Fruit fly (Drosophila melanogaster): ENCODE measurements around the gene rdgB.
A peak's percentile ranks its signal among the peaks of the same experiment; 100 is the strongest.

DNA sequence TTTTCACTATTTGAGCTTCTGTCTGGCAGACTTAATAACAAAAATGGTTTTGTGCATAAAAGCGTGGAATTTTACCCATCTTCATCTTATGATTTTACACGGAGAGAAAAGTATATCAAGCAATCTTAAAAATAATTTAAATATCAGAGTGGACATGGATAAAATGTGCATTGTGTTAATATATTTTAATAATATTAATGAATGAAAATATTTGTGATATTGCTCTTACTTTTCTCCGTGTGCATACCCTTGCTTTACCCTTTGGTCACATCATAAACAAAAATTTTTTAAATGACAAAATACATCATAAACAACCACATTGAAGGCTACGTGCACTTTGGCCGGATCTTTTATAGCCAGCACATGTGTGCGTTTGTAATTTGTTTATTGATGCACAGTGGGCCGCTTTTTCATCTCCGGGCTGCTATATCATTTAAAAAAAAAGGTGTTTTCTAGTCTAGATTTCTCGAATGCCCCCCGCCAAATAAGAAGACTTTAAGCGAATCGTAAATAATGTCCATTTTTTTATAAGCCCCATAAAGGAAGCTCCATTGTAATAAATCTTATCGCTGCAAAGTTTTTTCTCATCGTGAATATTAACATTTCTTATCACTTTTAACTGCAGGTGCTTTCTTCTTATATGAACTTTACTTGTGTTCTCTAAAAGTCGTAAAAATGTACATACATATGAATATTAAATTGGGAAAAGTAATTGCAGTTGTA is 2.0 kb downstream of the rdgB start:
- TF ChIP-seq Taf1 (GFP tag; IDR thresholded peaks at IDR 0.05) (peak; percentile 27; the same call in 1 of the 2 replicates), corto (GFP tag; optimal IDR thresholded peaks at IDR 0.05) (no peak), CG18619 (GFP tag; optimal IDR thresholded peaks at IDR 0.05) (no peak), HLH54F (GFP tag; optimal IDR thresholded peaks at IDR 0.05) (no peak), Sin3A (optimal IDR thresholded peaks at IDR 0.05) (no peak), CG3163 (GFP tag; optimal IDR thresholded peaks at IDR 0.05) (no peak), wor (GFP tag; IDR thresholded peaks at IDR 0.05) (peak; percentile 18; the same call in 1 of the 2 replicates), bcd (GFP tag; optimal IDR thresholded peaks at IDR 0.05) (peak; percentile 13), CG13424 (tag; optimal IDR thresholded peaks at IDR 0.05) (peak; percentile 60), lov (optimal IDR thresholded peaks at IDR 0.05) (no peak), lov (GFP tag; IDR thresholded peaks at IDR 0.05) (0 out of 3 replicates have a peak, but pooled peaks have one; percentile 6), ap (GFP tag; IDR thresholded peaks at IDR 0.05) (no peak)
